Worm (Caenorhabditis elegans) whole organism, mixed stage, embryonic: ENCODE measurements around the gene rpl-12.

Experiments used
- M03D4.4 ChIP-seq: sonication (generic microtip); optimal IDR thresholded peaks from 2 replicates; lab custom pipeline; 2017; ENCODE audit warnings: mild to moderate bottlenecking, missing genetic modification characterization, missing compliant biosample characterization
- bed-3 ChIP-seq: fragments of 200-800 bp; sonication (Bioruptor generic); optimal IDR thresholded peaks from 3 replicates; lab custom pipeline; 2018; ENCODE audit warnings: mild to moderate bottlenecking, missing genetic modification characterization, moderate library complexity, missing compliant biosample characterization
- blmp-1 ChIP-seq: fragments of 150-350 bp; optimal IDR thresholded peaks from 2 replicates; lab custom pipeline; 2014; ENCODE audit warnings: missing biosample characterization, missing genetic modification characterization
- ceh-39 ChIP-seq: fragments of 150-350 bp; optimal IDR thresholded peaks from 2 replicates; lab custom pipeline; 2014; ENCODE audit warnings: missing biosample characterization, missing genetic modification characterization
- ceh-43 ChIP-seq: fragments of 200-800 bp; sonication (Bioruptor generic); optimal IDR thresholded peaks from 2 replicates; lab custom pipeline; 2018; ENCODE audit warnings: mild to moderate bottlenecking, missing genetic modification characterization, moderate library complexity, missing compliant biosample characterization
- ceh-83 ChIP-seq: fragments of 200-800 bp; sonication (Bioruptor generic); optimal IDR thresholded peaks from 2 replicates; lab custom pipeline; 2018; ENCODE audit warnings: mild to moderate bottlenecking, missing genetic modification characterization, missing compliant biosample characterization
- ces-1 ChIP-seq: fragments of 150-350 bp; optimal IDR thresholded peaks from 2 replicates; lab custom pipeline; 2014; ENCODE audit warnings: missing biosample characterization, missing genetic modification reagents, missing genetic modification characterization
- elt-1 ChIP-seq: sonication (generic microtip); optimal IDR thresholded peaks from 2 replicates; lab custom pipeline; 2017; ENCODE audit warnings: missing genetic modification characterization, mild to moderate bottlenecking, missing compliant biosample characterization, antibody characterized with exemption, moderate library complexity, borderline replicate concordance; ENCODE audit not compliant: insufficient read depth
- elt-3 ChIP-seq: fragments of 150-350 bp; optimal IDR thresholded peaks from 2 replicates; lab custom pipeline; 2014; ENCODE audit warnings: missing biosample characterization, missing genetic modification characterization
- flh-1 ChIP-seq: fragments of 200-800 bp; sonication (Bioruptor generic); optimal IDR thresholded peaks from 2 replicates; lab custom pipeline; 2018; ENCODE audit warnings: mild to moderate bottlenecking, missing genetic modification characterization, moderate library complexity, missing compliant biosample characterization
- ham-2 ChIP-seq: fragments of 200-800 bp; sonication (Bioruptor generic); optimal IDR thresholded peaks from 2 replicates; lab custom pipeline; 2018; ENCODE audit warnings: mild to moderate bottlenecking, missing genetic modification characterization, missing compliant biosample characterization
- hlh-1 ChIP-seq: fragments of 150-350 bp; optimal IDR thresholded peaks from 2 replicates; lab custom pipeline; 2014; ENCODE audit warnings: missing biosample characterization, missing genetic modification reagents, missing genetic modification characterization
- lin-13 ChIP-seq: fragments of 150-350 bp; optimal IDR thresholded peaks from 2 replicates; lab custom pipeline; 2014; ENCODE audit warnings: missing biosample characterization, missing genetic modification characterization
- lin-32 ChIP-seq: fragments of 200-800 bp; sonication (Bioruptor generic); optimal IDR thresholded peaks from 2 replicates; lab custom pipeline; 2018; ENCODE audit warnings: mild to moderate bottlenecking, missing genetic modification characterization, missing compliant biosample characterization
- lsy-2 ChIP-seq: fragments of 150-350 bp; optimal IDR thresholded peaks from 2 replicates; lab custom pipeline; 2014; ENCODE audit warnings: missing biosample characterization, missing genetic modification characterization
- mab-5 ChIP-seq: fragments of 150-350 bp; optimal IDR thresholded peaks from 2 replicates; lab custom pipeline; 2014; ENCODE audit warnings: missing biosample characterization, missing genetic modification characterization
- mep-1 ChIP-seq: fragments of 150-350 bp; optimal IDR thresholded peaks from 2 replicates; lab custom pipeline; 2017; ENCODE audit warnings: missing biosample characterization, missing genetic modification reagents, missing genetic modification characterization, inconsistent platforms
- nhr-237 ChIP-seq: fragments of 150-350 bp; optimal IDR thresholded peaks from 2 replicates; lab custom pipeline; 2014; ENCODE audit warnings: missing biosample characterization, missing genetic modification characterization
- nhr-28 ChIP-seq: fragments of 150-350 bp; optimal IDR thresholded peaks from 2 replicates; lab custom pipeline; 2014; ENCODE audit warnings: missing biosample characterization, missing genetic modification characterization
- nhr-76 ChIP-seq: sonication (generic microtip); optimal IDR thresholded peaks from 2 replicates; lab custom pipeline; 2017; ENCODE audit warnings: missing biosample characterization, missing genetic modification characterization
- pha-4 ChIP-seq: fragments of 150-350 bp; optimal IDR thresholded peaks from 2 replicates; lab custom pipeline; 2018; ENCODE audit warnings: missing biosample characterization, missing genetic modification reagents, missing genetic modification characterization
- sem-2 ChIP-seq: fragments of 200-800 bp; sonication (Bioruptor generic); optimal IDR thresholded peaks from 2 replicates; lab custom pipeline; 2018; ENCODE audit warnings: mild to moderate bottlenecking, missing genetic modification characterization, missing compliant biosample characterization
- sptf-1 ChIP-seq: sonication (generic microtip); optimal IDR thresholded peaks from 2 replicates; lab custom pipeline; 2017; ENCODE audit warnings: mild to moderate bottlenecking, missing genetic modification characterization, moderate library complexity, missing compliant biosample characterization
- tbx-8 ChIP-seq: fragments of 200-800 bp; sonication (Bioruptor generic); optimal IDR thresholded peaks from 2 replicates; lab custom pipeline; 2018; ENCODE audit warnings: mild to moderate bottlenecking, missing genetic modification characterization, moderate library complexity, missing compliant biosample characterization
- unc-120 ChIP-seq: sonication (generic microtip); optimal IDR thresholded peaks from 2 replicates; lab custom pipeline; 2017; ENCODE audit warnings: missing genetic modification characterization, missing compliant biosample characterization; ENCODE audit not compliant: poor library complexity, severe bottlenecking
- unc-39 ChIP-seq: fragments of 150-350 bp; optimal IDR thresholded peaks from 2 replicates; lab custom pipeline; 2014; ENCODE audit warnings: missing biosample characterization, missing genetic modification characterization
- unc-62 ChIP-seq: fragments of 150-350 bp; optimal IDR thresholded peaks from 2 replicates; lab custom pipeline; 2014; ENCODE audit warnings: missing biosample characterization, missing genetic modification reagents, missing genetic modification characterization
- zip-8 ChIP-seq: fragments of 150-350 bp; optimal IDR thresholded peaks from 2 replicates; lab custom pipeline; 2014; ENCODE audit warnings: missing biosample characterization, missing genetic modification characterization
- ztf-11 ChIP-seq: fragments of 150-350 bp; optimal IDR thresholded peaks from 2 replicates; lab custom pipeline; 2014; ENCODE audit warnings: missing biosample characterization, missing genetic modification characterization

rpl-12 gene

DNA sequence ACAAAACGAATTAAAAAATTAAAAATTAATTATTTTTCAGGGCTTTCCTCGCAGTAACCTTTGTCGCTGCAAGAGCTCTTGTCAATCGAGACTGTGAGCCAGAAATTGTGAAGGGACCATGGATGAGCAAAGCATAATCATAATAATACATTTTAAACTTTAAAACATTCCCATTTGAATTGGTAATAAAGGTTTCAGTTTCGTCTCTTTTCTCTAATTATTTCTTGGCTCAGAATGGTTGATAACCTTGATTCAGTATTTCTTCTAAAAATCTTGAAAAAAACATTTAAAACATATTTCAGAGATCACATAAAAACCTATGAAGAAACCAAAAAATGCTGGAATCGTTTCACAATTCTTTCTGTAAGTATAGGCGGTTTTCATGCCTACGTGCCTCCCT is 18.4 kb upstream of the rpl-12 start, which contains the start of gene JC8.16:
Gene JC8.16 (plus strand): TSS at position 301 of the 400 bp plus-strand sequence.
- no peak for TF ChIP-seq M03D4.4 (tag; lab: Kevin White, UChicago)
- TF ChIP-seq unc-39 (tag; lab: Kevin White, UChicago): no peak
- TF ChIP-seq ham-2 (GFP tag; lab: Kevin White, UChicago): no peak
- no peak for TF ChIP-seq ceh-43 (GFP tag; lab: Kevin White, UChicago)
- TF ChIP-seq sptf-1 (tag; lab: Kevin White, UChicago): no peak
- no peak for TF ChIP-seq tbx-8 (GFP tag; lab: Kevin White, UChicago)
- TF ChIP-seq ceh-39 (tag; lab: Kevin White, UChicago): no peak
- no peak for TF ChIP-seq nhr-76 (tag; lab: Kevin White, UChicago)
- no peak for TF ChIP-seq ztf-11 (tag; lab: Kevin White, UChicago)
- no peak for TF ChIP-seq elt-3
- no peak for TF ChIP-seq lin-32 (GFP tag; lab: Kevin White, UChicago)
- TF ChIP-seq flh-1 (GFP tag; lab: Kevin White, UChicago): no peak
- no peak for TF ChIP-seq blmp-1
- TF ChIP-seq hlh-1 (tag; lab: Kevin White, UChicago): no peak

ce11 chrIV:13255886-13256285 is 15.4 kb upstream of the rpl-12 start, which contains the start of gene bus-12:
Gene bus-12 (plus strand): TSS chrIV:13256186.
- TF ChIP-seq pha-4 (tag; lab: Kevin White, UChicago): no peak
- TF ChIP-seq nhr-28 (tag; lab: Kevin White, UChicago): no peak
- TF ChIP-seq flh-1 (GFP tag; lab: Kevin White, UChicago): no peak
- no peak for TF ChIP-seq unc-120 (tag; lab: Kevin White, UChicago)
- no peak for TF ChIP-seq sem-2 (GFP tag; lab: Kevin White, UChicago)
- no peak for TF ChIP-seq unc-62 (GFP tag; lab: Kevin White, UChicago)
- no peak for TF ChIP-seq mab-5 (tag; lab: Kevin White, UChicago)
- no peak for TF ChIP-seq tbx-8 (GFP tag; lab: Kevin White, UChicago)
- no peak for TF ChIP-seq lsy-2 (tag; lab: Kevin White, UChicago)
- TF ChIP-seq blmp-1: no peak
- no peak for TF ChIP-seq zip-8
- no peak for TF ChIP-seq ceh-83 (GFP tag; lab: Kevin White, UChicago)
- TF ChIP-seq ceh-39 (tag; lab: Kevin White, UChicago): no peak
- no peak for TF ChIP-seq unc-39 (tag; lab: Kevin White, UChicago)
- no peak for TF ChIP-seq nhr-76 (tag; lab: Kevin White, UChicago)
- no peak for TF ChIP-seq hlh-1 (tag; lab: Kevin White, UChicago)
- no peak for TF ChIP-seq M03D4.4 (tag; lab: Kevin White, UChicago)

- TF ChIP-seq blmp-1 (no peak), unc-39 (tag; lab: Kevin White, UChicago) (no peak), hlh-1 (tag; lab: Kevin White, UChicago) (peak; percentile 11), tbx-8 (GFP tag; lab: Kevin White, UChicago) (no peak), elt-1 (no peak), ceh-39 (tag; lab: Kevin White, UChicago) (no peak), unc-62 (GFP tag; lab: Kevin White, UChicago) (peak; percentile 22), sptf-1 (tag; lab: Kevin White, UChicago) (no peak), M03D4.4 (tag; lab: Kevin White, UChicago) (no peak), mab-5 (tag; lab: Kevin White, UChicago) (no peak), nhr-237 (tag; lab: Kevin White, UChicago) (no peak), pha-4 (tag; lab: Kevin White, UChicago) (no peak), unc-120 (tag; lab: Kevin White, UChicago) (no peak)
These were observed 13.4 kb upstream of the rpl-12 start, which contains the start of gene ttr-45 for ce11 chrIV:13253841-13254240. Gene ttr-45 (plus strand): TSS chrIV:13254225.

DNA sequence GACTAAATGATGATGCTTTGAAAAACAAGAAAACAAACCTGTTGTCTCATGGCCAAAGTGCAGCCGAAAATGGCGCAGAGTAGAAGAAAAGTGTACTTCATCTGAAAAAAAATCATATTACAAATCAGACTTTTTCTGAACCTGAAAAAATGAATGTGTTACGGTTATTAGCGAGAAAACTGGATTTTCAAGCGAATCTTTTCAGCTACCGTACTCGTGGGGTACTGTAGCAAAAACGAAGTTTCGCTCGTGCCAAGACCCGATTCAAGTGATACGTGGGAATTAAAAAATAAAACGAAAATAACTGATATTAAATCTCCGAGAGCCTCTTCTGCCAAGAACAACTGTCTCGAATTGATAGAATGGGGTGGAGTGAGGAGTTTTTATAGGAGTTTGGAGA is 11.8 kb upstream of the rpl-12 start, which contains the start of gene ttr-51:
Gene ttr-51 (minus strand): TSS at position 101 of the 400 bp plus-strand sequence.
- TF ChIP-seq sem-2 (GFP tag; lab: Kevin White, UChicago) (no peak), unc-120 (tag; lab: Kevin White, UChicago) (no peak), elt-3 (no peak), hlh-1 (tag; lab: Kevin White, UChicago) (no peak), lin-32 (GFP tag; lab: Kevin White, UChicago) (no peak), ceh-43 (GFP tag; lab: Kevin White, UChicago) (no peak), nhr-76 (tag; lab: Kevin White, UChicago) (no peak), ztf-11 (tag; lab: Kevin White, UChicago) (no peak), ham-2 (GFP tag; lab: Kevin White, UChicago) (no peak)

DNA sequence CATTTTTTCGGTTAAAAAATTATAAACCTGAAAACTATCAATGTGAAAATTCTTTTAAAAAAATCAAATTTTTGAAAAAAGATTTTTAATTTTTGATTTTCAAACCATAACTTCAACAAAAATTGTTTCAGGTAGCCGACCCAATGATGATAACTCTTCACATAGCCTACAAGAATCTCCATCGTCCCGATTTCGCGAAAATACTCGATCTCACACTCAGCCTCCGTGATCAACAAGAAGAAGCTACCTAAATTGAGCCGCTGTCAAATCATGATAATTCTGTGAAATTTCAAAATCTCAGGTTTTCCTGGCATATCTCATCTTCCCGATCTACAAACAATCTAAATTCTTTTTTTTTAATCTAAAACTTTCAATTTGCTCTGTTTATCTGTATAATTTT is 9.8 kb upstream of the rpl-12 start:
- TF ChIP-seq nhr-237 (tag; lab: Kevin White, UChicago) (no peak), unc-120 (tag; lab: Kevin White, UChicago) (no peak), mep-1 (tag; lab: Kevin White, UChicago) (no peak), sem-2 (GFP tag; lab: Kevin White, UChicago) (no peak), ces-1 (GFP tag; lab: Kevin White, UChicago) (no peak), mab-5 (tag; lab: Kevin White, UChicago) (no peak), M03D4.4 (tag; lab: Kevin White, UChicago) (no peak), bed-3 (GFP tag; lab: Kevin White, UChicago) (no peak), unc-39 (tag; lab: Kevin White, UChicago) (no peak), flh-1 (GFP tag; lab: Kevin White, UChicago) (no peak), lin-13 (tag; lab: Kevin White, UChicago) (no peak), ztf-11 (tag; lab: Kevin White, UChicago) (no peak)
